Fruit fly (Drosophila melanogaster) Kc167 (cell line): ENCODE data around the gene fd3F.

Experiments
- h ChIP-seq: fragments of >200 bp; optimal IDR thresholded peaks from 3 replicates; lab custom pipeline; 2018; ENCODE audit warnings: missing external identifiers
- ttk ChIP-seq: sonication (Bioruptor generic); optimal IDR thresholded peaks from 2 replicates; lab custom pipeline; 2017; ENCODE audit warnings: missing external identifiers

- TF ChIP-seq h (no peak), ttk (lab: Kevin White, UChicago) (no peak)
These were observed 7.0 kb downstream of the fd3F start for dm6 chrX:3809085-3809484.
